Worm (Caenorhabditis elegans) whole organism, early embryonic: ENCODE data around the gene oac-50.

Source experiments
- B0310.2 ChIP-seq: sonication (generic microtip); optimal IDR thresholded peaks from 2 replicates; lab custom pipeline; 2016; ENCODE audit warnings: mild to moderate bottlenecking, missing genetic modification characterization, missing compliant biosample characterization
- F13C5.2 ChIP-seq: sonication (generic microtip); optimal IDR thresholded peaks from 2 replicates; lab custom pipeline; 2017; ENCODE audit warnings: mild to moderate bottlenecking, missing genetic modification characterization, inconsistent platforms, missing compliant biosample characterization
- aly-1 ChIP-seq: sonication (generic microtip); optimal IDR thresholded peaks from 2 replicates; lab custom pipeline; 2016; ENCODE audit warnings: missing genetic modification characterization, missing compliant biosample characterization
- ama-1 ChIP-seq: fragments of 150-350 bp; optimal IDR thresholded peaks from 2 replicates; lab custom pipeline; 2014
- ceh-13 ChIP-seq: fragments of 200-800 bp; sonication (Bioruptor generic); optimal IDR thresholded peaks from 2 replicates; lab custom pipeline; 2018; ENCODE audit warnings: mild to moderate bottlenecking, missing genetic modification characterization, missing compliant biosample characterization
- ceh-36 ChIP-seq: sonication (generic microtip); optimal IDR thresholded peaks from 2 replicates; lab custom pipeline; 2016; ENCODE audit warnings: missing genetic modification characterization, inconsistent platforms, missing compliant biosample characterization
- ets-7 ChIP-seq: sonication (generic microtip); optimal IDR thresholded peaks from 2 replicates; lab custom pipeline; 2016; ENCODE audit warnings: missing genotype, missing genetic modification characterization, missing compliant biosample characterization
- flt-1 ChIP-seq: fragments of 200-800 bp; sonication (Bioruptor generic); IDR thresholded peaks from 2 replicates; pipeline ENCODE4 v1.3.6; 2022; ENCODE audit warnings: missing genetic modification characterization, missing compliant biosample characterization
- hmbx-1 ChIP-seq: sonication (generic microtip); optimal IDR thresholded peaks from 2 replicates; lab custom pipeline; 2016; ENCODE audit warnings: mild to moderate bottlenecking, missing genetic modification characterization, missing compliant biosample characterization
- hmg-4 ChIP-seq: fragments of 200-800 bp; sonication (Bioruptor generic); optimal IDR thresholded peaks from 2 replicates; lab custom pipeline; 2018; ENCODE audit warnings: mild to moderate bottlenecking, missing genetic modification characterization, missing compliant biosample characterization
- hnd-1 ChIP-seq: sonication (generic microtip); optimal IDR thresholded peaks from 2 replicates; lab custom pipeline; 2016; ENCODE audit warnings: missing genetic modification characterization, missing compliant biosample characterization
- pes-1 ChIP-seq: fragments of 200-800 bp; sonication (Bioruptor generic); IDR thresholded peaks from 2 replicates; pipeline ENCODE4 v1.3.6; 2022; ENCODE audit warnings: missing genetic modification reagents, missing genetic modification characterization, missing compliant biosample characterization
- scrt-1 ChIP-seq: fragments of 200-800 bp; sonication (Bioruptor generic); IDR thresholded peaks from 2 replicates; pipeline ENCODE4 v1.3.6; 2022; ENCODE audit warnings: missing genetic modification characterization, missing compliant biosample characterization
- sea-1 ChIP-seq: fragments of 200-800 bp; sonication (Bioruptor generic); conservative IDR thresholded peaks from 2 replicates; pipeline ENCODE4 v1.3.6; 2022; ENCODE audit warnings: missing genetic modification characterization, missing compliant biosample characterization
- tbx-11 ChIP-seq: fragments of 200-800 bp; sonication (Bioruptor generic); IDR thresholded peaks from 2 replicates; pipeline ENCODE4 v1.3.6; 2022; ENCODE audit warnings: missing genetic modification characterization, missing compliant biosample characterization
- tbx-37 ChIP-seq: fragments of 200-800 bp; sonication (Bioruptor generic); conservative IDR thresholded peaks from 2 replicates; pipeline ENCODE4 v1.3.6; 2022; ENCODE audit warnings: missing genetic modification reagents, missing genetic modification characterization, missing compliant biosample characterization
- tra-4 ChIP-seq: sonication (generic microtip); optimal IDR thresholded peaks from 2 replicates; lab custom pipeline; 2017; ENCODE audit warnings: missing genetic modification characterization, missing compliant biosample characterization

Gene oac-50

DNA sequence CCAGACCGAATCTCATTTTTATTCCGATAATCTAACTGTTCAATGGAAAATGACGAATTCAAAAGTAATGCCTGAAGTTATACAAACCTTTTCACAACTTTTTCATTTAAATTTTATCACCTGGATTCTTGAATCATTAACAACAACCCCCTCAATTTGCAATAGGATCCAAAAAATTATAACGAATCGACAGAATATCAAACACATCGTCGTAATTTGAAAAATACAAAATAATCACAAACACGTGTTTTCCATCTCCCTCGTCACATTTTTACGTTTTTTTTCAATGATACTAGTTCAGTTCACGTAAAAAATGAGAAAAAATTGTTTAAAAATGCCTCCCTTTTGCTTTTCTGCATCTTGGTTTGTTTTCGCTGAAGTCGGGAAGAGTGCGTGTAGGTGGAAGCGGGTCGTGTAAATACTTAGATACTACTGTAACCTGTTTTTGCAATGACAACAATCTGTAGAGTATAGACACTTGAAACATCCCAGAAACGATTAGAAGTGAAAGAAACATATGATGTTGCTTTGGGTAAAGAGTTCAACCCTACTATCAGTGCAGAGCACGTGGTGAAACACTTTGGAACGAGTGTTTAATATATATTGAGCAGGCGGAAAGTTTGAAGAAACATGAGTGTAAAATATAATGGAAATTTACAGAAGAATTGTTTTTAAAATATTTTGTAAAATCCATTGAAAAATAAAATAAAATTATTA is at the start of gene oac-50:
oac-50 (minus strand) TSS at position 219 of the 717 bp plus-strand sequence.
- TF ChIP-seq sea-1: no peak

DNA sequence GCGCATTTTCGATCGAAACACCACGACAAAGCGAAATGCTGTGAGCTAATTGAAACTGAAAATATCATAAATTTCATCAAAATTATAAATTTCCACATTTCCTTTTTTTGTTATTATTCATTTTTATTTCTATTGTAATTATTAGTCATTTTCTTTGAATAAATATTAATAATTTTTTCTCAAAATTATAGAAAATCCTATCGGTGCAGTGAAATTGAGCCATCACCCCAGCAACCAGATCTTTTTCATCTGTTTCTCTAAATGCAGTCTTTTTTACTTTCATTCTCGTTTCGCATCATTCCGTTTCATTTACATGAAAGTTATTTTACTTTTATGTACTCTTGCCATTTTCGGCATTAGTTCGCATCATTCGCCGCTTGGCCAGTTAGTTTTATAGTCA is 48.7 kb upstream of the oac-50 start, which contains the start of gene F21C10.13:
F21C10.13 (plus strand) TSS at position 301 of the 400 bp plus-strand sequence.
- TF ChIP-seq ets-7 (tag; lab: Kevin White, UChicago) (no peak), F13C5.2 (tag; lab: Kevin White, UChicago) (no peak), tbx-11 (GFP tag; lab: Robert Waterston, UW) (no peak), hnd-1 (tag; lab: Kevin White, UChicago) (no peak), flt-1 (GFP tag; lab: Robert Waterston, UW) (no peak), pes-1 (GFP tag; lab: Robert Waterston, UW) (no peak), tra-4 (tag; lab: Kevin White, UChicago) (no peak), sea-1 (no peak), B0310.2 (tag; lab: Kevin White, UChicago) (no peak), tbx-37 (GFP tag; lab: Robert Waterston, UW) (no peak), scrt-1 (GFP tag; lab: Robert Waterston, UW) (no peak), aly-1 (tag; lab: Kevin White, UChicago) (no peak)

DNA sequence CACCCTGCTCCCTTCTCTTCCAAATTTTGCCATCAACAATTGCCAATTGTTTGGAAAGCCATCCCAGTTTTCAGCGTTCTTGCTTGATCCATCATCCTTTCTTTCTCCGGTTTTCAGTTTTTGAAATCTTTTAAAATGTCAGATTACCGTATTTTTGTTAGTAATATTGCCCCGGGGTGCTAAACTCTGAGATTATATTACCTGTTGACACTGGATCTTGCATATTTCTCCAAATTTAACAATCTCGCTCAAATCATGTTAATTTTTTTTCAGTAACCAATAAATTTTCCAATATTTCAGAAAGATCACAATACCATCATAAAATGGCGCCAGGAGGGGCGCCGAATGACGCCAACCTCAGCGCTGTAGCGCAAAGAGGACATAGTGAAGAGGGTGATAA is 39.1 kb upstream of the oac-50 start, which contains the start of gene F21C10.7:
F21C10.7 (plus strand) TSS at position 301 of the 400 bp plus-strand sequence.
- no peak for TF ChIP-seq tra-4 (tag; lab: Kevin White, UChicago)
- no peak for TF ChIP-seq ceh-36 (tag; lab: Kevin White, UChicago)
- TF ChIP-seq flt-1 (GFP tag; lab: Robert Waterston, UW): no peak
- TF ChIP-seq scrt-1 (GFP tag; lab: Robert Waterston, UW): no peak
- no peak for TF ChIP-seq ceh-13 (GFP tag; lab: Kevin White, UChicago)
- TF ChIP-seq tbx-37 (GFP tag; lab: Robert Waterston, UW): no peak
- no peak for TF ChIP-seq F13C5.2 (tag; lab: Kevin White, UChicago)
- no peak for TF ChIP-seq ets-7 (tag; lab: Kevin White, UChicago)
- TF ChIP-seq hnd-1 (tag; lab: Kevin White, UChicago): no peak
- TF ChIP-seq pes-1 (GFP tag; lab: Robert Waterston, UW): no peak
- no peak for TF ChIP-seq ama-1

DNA sequence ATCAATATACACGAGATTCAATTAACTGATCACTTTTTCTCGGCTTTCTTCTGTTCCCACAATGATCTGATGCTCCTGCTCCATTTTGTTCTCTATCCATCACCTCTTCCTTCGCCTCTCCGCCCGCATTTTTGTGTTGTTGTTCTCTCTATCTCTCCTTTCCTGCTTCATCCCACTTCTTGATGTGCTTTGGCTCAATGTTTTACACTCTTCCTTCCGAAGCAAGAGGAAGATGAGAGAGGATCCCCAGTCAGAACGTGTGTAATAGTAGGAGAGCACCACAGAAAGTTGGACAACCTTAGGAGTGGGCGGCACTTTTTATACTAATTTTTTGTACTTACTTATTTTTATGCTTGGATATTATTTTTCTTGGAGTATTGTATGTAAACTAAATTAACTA is 38.6 kb upstream of the oac-50 start:
- TF ChIP-seq hmg-4 (GFP tag; lab: Kevin White, UChicago): no peak
- TF ChIP-seq pes-1 (GFP tag; lab: Robert Waterston, UW): no peak
- TF ChIP-seq B0310.2 (tag; lab: Kevin White, UChicago): no peak
- TF ChIP-seq ceh-13 (GFP tag; lab: Kevin White, UChicago): no peak
- no peak for TF ChIP-seq sea-1
- no peak for TF ChIP-seq tbx-37 (GFP tag; lab: Robert Waterston, UW)
- no peak for TF ChIP-seq aly-1 (tag; lab: Kevin White, UChicago)
- TF ChIP-seq ets-7 (tag; lab: Kevin White, UChicago): no peak

DNA sequence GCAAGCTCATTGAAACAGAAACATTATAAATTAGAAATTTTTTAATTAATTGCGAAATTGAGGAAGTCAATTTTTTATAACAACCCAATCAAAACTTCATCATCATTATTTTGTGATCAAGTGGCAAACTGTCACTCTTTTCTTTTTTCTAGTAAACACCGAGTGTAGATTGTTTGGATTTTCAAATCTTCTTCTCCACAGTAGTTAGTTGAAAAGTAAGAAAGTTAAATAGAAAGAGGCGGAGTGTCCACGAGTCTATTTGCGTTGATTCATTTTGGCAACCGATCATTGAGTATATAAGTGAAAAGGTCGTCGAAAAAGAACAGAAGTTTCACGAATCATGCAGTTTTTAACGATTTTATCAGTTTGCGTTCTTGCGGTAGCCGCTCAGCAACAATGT is 35.9 kb upstream of the oac-50 start, which contains the start of gene pqn-31:
pqn-31 (plus strand) TSS at position 301 of the 400 bp plus-strand sequence.
- TF ChIP-seq pes-1 (GFP tag; lab: Robert Waterston, UW): no peak

DNA sequence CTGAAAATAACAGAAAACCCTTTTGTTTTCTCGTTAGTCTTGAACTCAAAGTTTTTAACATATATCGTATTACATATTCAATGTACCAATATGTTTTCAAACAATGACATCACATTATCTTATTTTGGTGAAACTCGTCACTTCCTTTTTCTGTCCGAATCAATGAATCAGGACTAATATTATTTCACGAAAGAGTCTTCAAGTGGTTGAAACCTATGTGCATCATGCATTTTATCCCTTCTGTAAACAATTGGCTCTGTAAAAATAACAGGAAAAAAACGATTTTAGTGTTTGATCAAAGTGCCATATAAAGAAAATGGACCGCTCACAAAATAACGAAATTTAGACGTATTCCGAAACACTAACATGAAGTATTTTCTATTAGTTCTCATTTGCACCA is 34.9 kb upstream of the oac-50 start, which contains the start of gene F21C10.18:
F21C10.18 (plus strand) TSS at position 301 of the 400 bp plus-strand sequence.
- TF ChIP-seq pes-1 (GFP tag; lab: Robert Waterston, UW) (no peak), tbx-11 (GFP tag; lab: Robert Waterston, UW) (no peak), F13C5.2 (tag; lab: Kevin White, UChicago) (no peak), aly-1 (tag; lab: Kevin White, UChicago) (no peak), flt-1 (GFP tag; lab: Robert Waterston, UW) (no peak), ceh-13 (GFP tag; lab: Kevin White, UChicago) (no peak), tra-4 (tag; lab: Kevin White, UChicago) (no peak), ama-1 (no peak), hmbx-1 (tag; lab: Kevin White, UChicago) (no peak), hnd-1 (tag; lab: Kevin White, UChicago) (no peak), tbx-37 (GFP tag; lab: Robert Waterston, UW) (no peak), ets-7 (tag; lab: Kevin White, UChicago) (no peak), hmg-4 (GFP tag; lab: Kevin White, UChicago) (no peak), scrt-1 (GFP tag; lab: Robert Waterston, UW) (no peak), B0310.2 (tag; lab: Kevin White, UChicago) (no peak), ceh-36 (tag; lab: Kevin White, UChicago) (no peak), sea-1 (no peak)

DNA sequence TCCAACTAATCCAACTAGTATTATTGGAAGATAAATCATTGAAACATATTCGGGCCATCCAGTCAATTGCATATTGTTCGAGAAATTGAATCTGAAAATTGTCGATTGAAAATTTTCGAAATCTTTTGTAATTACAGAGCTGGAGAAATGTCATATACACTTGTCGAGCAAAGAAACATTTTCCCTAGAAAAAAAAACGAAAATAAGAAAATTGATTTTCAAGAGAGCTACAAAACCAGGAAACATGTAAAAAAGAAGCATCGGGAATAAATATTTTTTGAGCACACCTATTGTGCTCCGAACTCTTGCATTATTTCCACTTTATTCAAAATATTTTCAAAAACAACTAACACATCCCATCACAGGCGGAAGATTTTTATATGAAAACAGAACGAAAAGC is 27.7 kb upstream of the oac-50 start, which contains the start of gene frpr-6:
frpr-6 (minus strand) TSS at position 101 of the 400 bp plus-strand sequence.
- no peak for TF ChIP-seq aly-1 (tag; lab: Kevin White, UChicago)
- no peak for TF ChIP-seq hnd-1 (tag; lab: Kevin White, UChicago)
- no peak for TF ChIP-seq hmg-4 (GFP tag; lab: Kevin White, UChicago)
- no peak for TF ChIP-seq sea-1
- no peak for TF ChIP-seq ceh-36 (tag; lab: Kevin White, UChicago)
- TF ChIP-seq hmbx-1 (tag; lab: Kevin White, UChicago): no peak
- TF ChIP-seq flt-1 (GFP tag; lab: Robert Waterston, UW): no peak
- TF ChIP-seq F13C5.2 (tag; lab: Kevin White, UChicago): no peak
- TF ChIP-seq ets-7 (tag; lab: Kevin White, UChicago): no peak
- no peak for TF ChIP-seq tbx-37 (GFP tag; lab: Robert Waterston, UW)
- TF ChIP-seq scrt-1 (GFP tag; lab: Robert Waterston, UW): no peak
- no peak for TF ChIP-seq tra-4 (tag; lab: Kevin White, UChicago)
- no peak for TF ChIP-seq B0310.2 (tag; lab: Kevin White, UChicago)
- TF ChIP-seq ama-1: no peak
- no peak for TF ChIP-seq ceh-13 (GFP tag; lab: Kevin White, UChicago)
- TF ChIP-seq pes-1 (GFP tag; lab: Robert Waterston, UW): no peak
- TF ChIP-seq tbx-11 (GFP tag; lab: Robert Waterston, UW): no peak
